Fruit fly (Drosophila melanogaster) whole organism, embryonic: Measurements from ENCODE around the gene Tango5.
A peak's percentile ranks its signal among the peaks of the same experiment; 100 is the strongest.

Experiments
- Aef1 ChIP-seq: fragments of 200-800 bp; sonication (Bioruptor generic); IDR thresholded peaks from 3 replicates; pipeline ENCODE4 v1.3.6; 2022; ENCODE audit warnings: missing biosample characterization, missing genetic modification characterization
- Bgb ChIP-seq: fragments of 200-800 bp; sonication (Bioruptor generic); IDR thresholded peaks from 2 replicates; pipeline ENCODE4 v1.3.6; 2022; ENCODE audit warnings: missing biosample characterization, missing genetic modification characterization; ENCODE audit not compliant: partially characterized antibody
- CG10321 ChIP-seq: fragments of 200-800 bp; sonication (Bioruptor generic); IDR thresholded peaks from 2 replicates; pipeline ENCODE4 v1.3.6; 2022; ENCODE audit warnings: missing biosample characterization, missing genetic modification characterization
- CG10543 ChIP-seq: fragments of 200-800 bp; sonication (Bioruptor generic); optimal IDR thresholded peaks from 3 replicates; lab custom pipeline; 2017; ENCODE audit warnings: missing biosample characterization, mild to moderate bottlenecking, missing genetic modification characterization, moderate library complexity
- CG13424 ChIP-seq: fragments of 200-800 bp; sonication (Bioruptor generic); optimal IDR thresholded peaks from 2 replicates; lab custom pipeline; 2019; ENCODE audit warnings: missing biosample characterization, mild to moderate bottlenecking, missing genetic modification characterization, moderate library complexity
- CG15011 ChIP-seq: fragments of 200-800 bp; sonication (Bioruptor generic); optimal IDR thresholded peaks from 3 replicates; lab custom pipeline; 2018; ENCODE audit warnings: missing biosample characterization, mild to moderate bottlenecking, missing genetic modification characterization
- CG15601 ChIP-seq: fragments of 200-800 bp; sonication (Bioruptor generic); optimal IDR thresholded peaks from 3 replicates; lab custom pipeline; 2019; ENCODE audit warnings: missing biosample characterization, mild to moderate bottlenecking, missing genetic modification characterization, moderate library complexity
- CG15696 ChIP-seq: fragments of 200-800 bp; sonication (Bioruptor generic); optimal IDR thresholded peaks from 2 replicates; lab custom pipeline; 2019; ENCODE audit warnings: missing biosample characterization, mild to moderate bottlenecking, missing genetic modification characterization, moderate library complexity
- CG17359 ChIP-seq: fragments of 200-800 bp; sonication (Bioruptor generic); optimal IDR thresholded peaks from 3 replicates; lab custom pipeline; 2018; ENCODE audit warnings: missing biosample characterization, mild to moderate bottlenecking, missing genetic modification characterization, moderate library complexity
- CG17802 ChIP-seq: fragments of 200-800 bp; sonication (Bioruptor generic); optimal IDR thresholded peaks from 2 replicates; lab custom pipeline; 2018; ENCODE audit warnings: missing biosample characterization, mild to moderate bottlenecking, missing genetic modification characterization, moderate library complexity
- CG17912 ChIP-seq: fragments of 200-800 bp; sonication (Bioruptor generic); optimal IDR thresholded peaks from 2 replicates; lab custom pipeline; 2018; ENCODE audit warnings: missing biosample characterization, mild to moderate bottlenecking, missing genetic modification characterization
- CG18262 ChIP-seq: fragments of 200-800 bp; optimal IDR thresholded peaks from 3 replicates; lab custom pipeline; 2019; ENCODE audit warnings: missing biosample characterization, mild to moderate bottlenecking, missing genetic modification characterization, moderate library complexity
- CG18476 ChIP-seq: fragments of 200-800 bp; sonication (Bioruptor generic); optimal IDR thresholded peaks from 2 replicates; lab custom pipeline; 2016; ENCODE audit warnings: missing biosample characterization, mild to moderate bottlenecking, missing genetic modification characterization
- CG18764 ChIP-seq: fragments of 200-800 bp; sonication (Bioruptor generic); optimal IDR thresholded peaks from 3 replicates; lab custom pipeline; 2016; ENCODE audit warnings: missing biosample characterization, missing genetic modification characterization
- CG2199 ChIP-seq: fragments of 200-800 bp; sonication (Bioruptor generic); IDR thresholded peaks from 3 replicates; pipeline ENCODE4 v1.3.6; 2022; ENCODE audit warnings: missing biosample characterization, missing genetic modification characterization
- CG2889 ChIP-seq: fragments of 200-800 bp; sonication (Bioruptor generic); IDR thresholded peaks from 3 replicates; pipeline ENCODE4 v1.3.6; 2022; ENCODE audit warnings: missing biosample characterization, missing genetic modification characterization
- CG31388 ChIP-seq: fragments of 200-800 bp; sonication (Bioruptor generic); optimal IDR thresholded peaks from 2 replicates; lab custom pipeline; 2016; ENCODE audit warnings: missing biosample characterization, missing genetic modification characterization
- CG32767 ChIP-seq: fragments of 200-800 bp; sonication (Bioruptor generic); IDR thresholded peaks from 2 replicates; pipeline ENCODE4 v1.3.6; 2022; ENCODE audit warnings: missing biosample characterization, missing genetic modification characterization
- CG32772 ChIP-seq: fragments of 200-800 bp; sonication (Bioruptor generic); IDR thresholded peaks from 2 replicates; pipeline ENCODE4 v1.3.6; 2022; ENCODE audit warnings: missing biosample characterization, missing genetic modification characterization
- CG34224 ChIP-seq: fragments of 200-800 bp; sonication (Bioruptor generic); IDR thresholded peaks from 3 replicates; pipeline ENCODE4 v1.3.6; 2022; ENCODE audit warnings: missing biosample characterization, missing genetic modification characterization; ENCODE audit not compliant: partially characterized antibody
- CG4360 ChIP-seq: fragments of 200-800 bp; sonication (Bioruptor generic); IDR thresholded peaks from 2 replicates; pipeline ENCODE4 v1.3.6; 2022; ENCODE audit warnings: missing biosample characterization, missing genetic modification characterization
- CG6683 ChIP-seq: fragments of 200-800 bp; sonication (Bioruptor generic); optimal IDR thresholded peaks from 2 replicates; lab custom pipeline; 2017; ENCODE audit warnings: missing biosample characterization, mild to moderate bottlenecking, missing genetic modification characterization, missing genetic modification reagents
- CG6813 ChIP-seq: fragments of 200-800 bp; sonication (Bioruptor generic); optimal IDR thresholded peaks from 2 replicates; lab custom pipeline; 2017; ENCODE audit warnings: missing biosample characterization, missing genetic modification characterization, mild to moderate bottlenecking, moderate library complexity, missing genetic modification reagents
- CG9609 ChIP-seq: fragments of 200-800 bp; sonication (Bioruptor generic); optimal IDR thresholded peaks from 3 replicates; lab custom pipeline; 2016; ENCODE audit warnings: missing biosample characterization, missing genetic modification characterization
- CG9876 ChIP-seq: fragments of 200-800 bp; sonication (Bioruptor generic); optimal IDR thresholded peaks from 2 replicates; lab custom pipeline; 2016; ENCODE audit warnings: missing biosample characterization, missing genetic modification characterization
- D19B ChIP-seq: fragments of 200-800 bp; sonication (Bioruptor generic); optimal IDR thresholded peaks from 2 replicates; lab custom pipeline; 2017; ENCODE audit warnings: missing biosample characterization, mild to moderate bottlenecking, missing genetic modification characterization
- Doc2 ChIP-seq: fragments of 200-800 bp; sonication (Bioruptor generic); IDR thresholded peaks from 2 replicates; pipeline ENCODE4 v1.3.6; 2022; ENCODE audit warnings: missing biosample characterization, missing genetic modification characterization
- H15 ChIP-seq: fragments of 200-800 bp; sonication (Bioruptor generic); IDR thresholded peaks from 3 replicates; pipeline ENCODE4 v1.3.6; 2022; ENCODE audit warnings: missing biosample characterization, missing genetic modification characterization
- H2.0 ChIP-seq: fragments of 200-800 bp; sonication (Bioruptor generic); IDR thresholded peaks from 2 replicates; pipeline ENCODE4 v1.3.6; 2022; ENCODE audit warnings: missing biosample characterization, missing genetic modification characterization
- HmgZ ChIP-seq: fragments of 200-800 bp; sonication (Bioruptor generic); optimal IDR thresholded peaks from 2 replicates; lab custom pipeline; 2018; ENCODE audit warnings: missing biosample characterization, mild to moderate bottlenecking, missing genetic modification characterization
- NFAT ChIP-seq: fragments of 200-800 bp; sonication (Bioruptor generic); IDR thresholded peaks from 2 replicates; pipeline ENCODE4 v1.3.6; 2022; ENCODE audit warnings: missing biosample characterization, missing genetic modification characterization
- Rfx ChIP-seq: fragments of 200-800 bp; sonication (Bioruptor generic); IDR thresholded peaks from 2 replicates; pipeline ENCODE4 v1.3.6; 2022; ENCODE audit warnings: missing biosample characterization, missing genetic modification characterization
- Sry-δ ChIP-seq: fragments of 200-800 bp; sonication (Bioruptor generic); optimal IDR thresholded peaks from 2 replicates; lab custom pipeline; 2016; ENCODE audit warnings: missing biosample characterization, missing genetic modification characterization
- Trl ChIP-seq, 3 experiments: fragments of >200 bp in 2 of 3; fragments of 200-800 bp in 1 of 3; sonication (Bioruptor generic) in 1 of 3; optimal IDR thresholded peaks; 2 replicates in 1 of 3; 3 replicates in 2 of 3; lab custom pipeline; 2016 to 2017; ENCODE audit warnings: missing biosample characterization in 1 of 3, missing genetic modification characterization in 1 of 3
- Usf ChIP-seq: fragments of 200-800 bp; sonication (Bioruptor generic); optimal IDR thresholded peaks from 2 replicates; lab custom pipeline; 2017; ENCODE audit warnings: missing genotype, missing biosample characterization, missing genetic modification characterization
- amos ChIP-seq: fragments of 200-800 bp; sonication (Bioruptor generic); IDR thresholded peaks from 2 replicates; pipeline ENCODE4 v1.3.6; 2022; ENCODE audit warnings: missing biosample characterization, missing genetic modification characterization; ENCODE audit not compliant: partially characterized antibody
- da ChIP-seq: fragments of 200-800 bp; sonication (Bioruptor generic); optimal IDR thresholded peaks from 2 replicates; lab custom pipeline; 2016; ENCODE audit warnings: missing biosample characterization, missing genetic modification characterization
- emc ChIP-seq: fragments of 200-800 bp; sonication (Bioruptor generic); optimal IDR thresholded peaks from 2 replicates; lab custom pipeline; 2016; ENCODE audit warnings: missing biosample characterization, missing genetic modification characterization
- ewg ChIP-seq: fragments of 200-800 bp; sonication (Bioruptor generic); optimal IDR thresholded peaks from 3 replicates; lab custom pipeline; 2017; ENCODE audit warnings: mild to moderate bottlenecking, missing biosample characterization, missing genetic modification reagents, missing genetic modification characterization
- gro ChIP-seq: fragments of 200-800 bp; sonication (Bioruptor generic); optimal IDR thresholded peaks from 2 replicates; lab custom pipeline; 2016; ENCODE audit warnings: missing biosample characterization, missing genetic modification characterization
- hbn ChIP-seq: fragments of 200-800 bp; sonication (Bioruptor generic); IDR thresholded peaks from 2 replicates; pipeline ENCODE4 v1.3.6; 2022; ENCODE audit warnings: missing biosample characterization, missing genetic modification characterization; ENCODE audit not compliant: partially characterized antibody
- hkb ChIP-seq, 2 experiments: fragments of 200-800 bp in 1 of 2; fragments of >200 bp in 1 of 2; sonication (Bioruptor generic) in 1 of 2; IDR thresholded peaks in 1 of 2; optimal IDR thresholded peaks in 1 of 2; 2 replicates each; pipeline versions ENCODE4 v1.3.6 to Lab custom; 2017 to 2022; ENCODE audit warnings: missing biosample characterization in 1 of 2, missing genetic modification characterization in 1 of 2
- inv ChIP-seq: fragments of 200-800 bp; sonication (Bioruptor generic); IDR thresholded peaks from 2 replicates; pipeline ENCODE4 v1.3.6; 2022; ENCODE audit warnings: missing biosample characterization, missing genetic modification characterization; ENCODE audit not compliant: partially characterized antibody
- kay ChIP-seq: fragments of 200-800 bp; sonication (Bioruptor generic); optimal IDR thresholded peaks from 2 replicates; lab custom pipeline; 2016; ENCODE audit warnings: missing biosample characterization, missing genetic modification characterization
- nmo ChIP-seq: fragments of 200-800 bp; sonication (Bioruptor generic); optimal IDR thresholded peaks from 2 replicates; lab custom pipeline; 2018; ENCODE audit warnings: missing biosample characterization, mild to moderate bottlenecking, missing genetic modification characterization, moderate library complexity
- peb ChIP-seq: fragments of 200-800 bp; sonication (Bioruptor generic); IDR thresholded peaks from 2 replicates; pipeline ENCODE4 v1.3.6; 2022; ENCODE audit warnings: missing biosample characterization, missing genetic modification characterization
- pzg ChIP-seq: fragments of 200-800 bp; sonication (Bioruptor generic); optimal IDR thresholded peaks from 3 replicates; lab custom pipeline; 2018; ENCODE audit warnings: missing biosample characterization, mild to moderate bottlenecking, missing genetic modification characterization, moderate library complexity
- sna ChIP-seq: fragments of 200-800 bp; sonication (Bioruptor generic); IDR thresholded peaks from 2 replicates; pipeline ENCODE4 v1.3.6; 2022; ENCODE audit warnings: missing biosample characterization, missing genetic modification characterization; ENCODE audit not compliant: partially characterized antibody
- sr ChIP-seq: fragments of 200-800 bp; sonication (Bioruptor generic); IDR thresholded peaks from 3 replicates; pipeline ENCODE4 v1.3.6; 2022; ENCODE audit warnings: missing biosample characterization, missing genetic modification characterization
- tap ChIP-seq: fragments of 200-800 bp; optimal IDR thresholded peaks from 3 replicates; lab custom pipeline; 2019; ENCODE audit warnings: missing biosample characterization, mild to moderate bottlenecking, missing genetic modification characterization, moderate library complexity

The Tango5 gene

dm6 chrX:10717869-10718268 is 46.3 kb downstream of the Tango5 start (continued):
- TF ChIP-seq CG10321 = no peak
- TF ChIP-seq CG2889 (GFP tag; lab: Robert Waterston, UW) = no peak
- no peak for TF ChIP-seq CG6813 (GFP tag; lab: Kevin White, UChicago)
- no peak for TF ChIP-seq CG17912 (GFP tag; lab: Kevin White, UChicago)
- TF ChIP-seq CG32772 (GFP tag; lab: Robert Waterston, UW) = 0 out of 2 replicates have a peak, but pooled peaks have one; percentile 9
- TF ChIP-seq CG9609 (GFP tag; lab: Kevin White, UChicago) = no peak
- no peak for TF ChIP-seq amos (GFP tag; lab: Robert Waterston, UW)
- no peak for TF ChIP-seq Aef1 (GFP tag; lab: Robert Waterston, UW)
- TF ChIP-seq pzg (GFP tag; lab: Kevin White, UChicago) = no peak
- no peak for TF ChIP-seq da (GFP tag; lab: Kevin White, UChicago)
- no peak for TF ChIP-seq Rfx
- no peak for TF ChIP-seq HmgZ (tag; lab: Kevin White, UChicago)
- TF ChIP-seq CG15696 (tag; lab: Kevin White, UChicago) = no peak
- no peak for TF ChIP-seq Sry-δ
- TF ChIP-seq CG9876 (GFP tag; lab: Kevin White, UChicago) = no peak
- no peak for TF ChIP-seq sr (GFP tag; lab: Robert Waterston, UW)
- TF ChIP-seq CG17802 (tag; lab: Kevin White, UChicago) = no peak
- no peak for TF ChIP-seq CG6683
- TF ChIP-seq nmo (GFP tag; lab: Kevin White, UChicago) = peak; percentile 32
- no peak for TF ChIP-seq Bgb (GFP tag; lab: Robert Waterston, UW)
- TF ChIP-seq D19B (GFP tag; lab: Kevin White, UChicago) = no peak
- peak; percentile 12 for TF ChIP-seq ewg (GFP tag; lab: Kevin White, UChicago)
- peak; percentile 44 for TF ChIP-seq tap
- no peak for TF ChIP-seq CG10543 (GFP tag; lab: Kevin White, UChicago)
- no peak for TF ChIP-seq emc
- TF ChIP-seq gro (GFP tag; lab: Kevin White, UChicago) = no peak
- TF ChIP-seq hkb (optimal IDR thresholded peaks at IDR 0.05; lab: Kevin White, UChicago) = no peak
- peak; percentile 57; the same call in 1 of the 2 replicates for TF ChIP-seq hkb (GFP tag; IDR thresholded peaks at IDR 0.05; lab: Robert Waterston, UW)
- TF ChIP-seq CG18764 = no peak
- TF ChIP-seq inv (GFP tag; lab: Robert Waterston, UW) = no peak
- TF ChIP-seq CG17359 (tag; lab: Kevin White, UChicago) = peak; percentile 48
- no peak for TF ChIP-seq NFAT
- no peak for TF ChIP-seq Trl (optimal IDR thresholded peaks at IDR 0.05; lab: Kevin White, UChicago)
- no peak for TF ChIP-seq Trl (GFP tag; optimal IDR thresholded peaks at IDR 0.05; lab: Kevin White, UChicago)
- no peak for TF ChIP-seq CG2199
- no peak for TF ChIP-seq CG34224 (GFP tag; lab: Robert Waterston, UW)
- no peak for TF ChIP-seq hbn (GFP tag; lab: Robert Waterston, UW)
- no peak for TF ChIP-seq CG15601
- TF ChIP-seq CG32767 = no peak
- TF ChIP-seq Usf (GFP tag; lab: Kevin White, UChicago) = no peak
- TF ChIP-seq Doc2 (GFP tag; lab: Robert Waterston, UW) = no peak
- TF ChIP-seq CG31388 = no peak
- TF ChIP-seq CG18262 (tag; lab: Kevin White, UChicago) = peak; percentile 32
- TF ChIP-seq sna (GFP tag; lab: Robert Waterston, UW) = no peak
- peak; percentile 41 for TF ChIP-seq CG13424 (tag; lab: Kevin White, UChicago)
- no peak for TF ChIP-seq CG4360 (GFP tag; lab: Robert Waterston, UW)
- no peak for TF ChIP-seq CG18476 (GFP tag; lab: Kevin White, UChicago)
- TF ChIP-seq kay = no peak
- TF ChIP-seq peb (GFP tag; lab: Robert Waterston, UW) = no peak
- TF ChIP-seq CG15011 (GFP tag; lab: Kevin White, UChicago) = no peak
- TF ChIP-seq H2.0 (GFP tag; lab: Robert Waterston, UW) = 0 out of 2 replicates have a peak, but pooled peaks have one; percentile 6
- TF ChIP-seq H15 = 0 out of 3 replicates have a peak, but pooled peaks have one; percentile 28
